Worm (Caenorhabditis elegans): ENCODE measurements around the gene timp-1.

DNA sequence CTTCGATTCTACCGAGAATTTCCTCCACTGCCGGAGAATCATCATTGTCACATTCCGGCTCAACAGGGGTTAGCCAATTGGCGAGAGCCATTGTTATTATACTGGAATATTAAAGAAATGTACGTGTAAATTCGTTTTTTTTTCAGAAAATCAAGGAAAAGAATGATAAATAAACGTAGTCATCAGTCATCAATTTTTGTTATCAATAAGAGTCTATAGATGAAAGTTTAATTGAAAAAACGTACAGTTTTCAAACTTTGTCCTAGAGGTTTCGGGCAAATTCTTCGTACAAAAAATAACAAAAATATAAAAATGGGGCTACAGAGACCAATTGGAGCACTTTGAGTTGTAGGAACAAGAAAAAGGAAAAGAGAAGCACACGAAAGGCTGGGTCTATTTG is 8.0 kb upstream of the timp-1 start, which contains the start of gene F20D6.11:
- TF ChIP-seq ama-1 (optimal IDR thresholded peaks at IDR 0.05) (no peak), tbx-37 (GFP tag; conservative IDR thresholded peaks at IDR 0.05) (no peak), ceh-13 (GFP tag; optimal IDR thresholded peaks at IDR 0.05) (no peak), tra-4 (tag; optimal IDR thresholded peaks at IDR 0.05) (no peak), flt-1 (GFP tag; IDR thresholded peaks at IDR 0.05) (no peak), hmg-4 (GFP tag; optimal IDR thresholded peaks at IDR 0.05) (no peak), scrt-1 (GFP tag; IDR thresholded peaks at IDR 0.05) (no peak), hnd-1 (tag; optimal IDR thresholded peaks at IDR 0.05) (no peak), ets-7 (tag; optimal IDR thresholded peaks at IDR 0.05) (no peak), B0310.2 (tag; optimal IDR thresholded peaks at IDR 0.05) (no peak), aly-1 (tag; optimal IDR thresholded peaks at IDR 0.05) (no peak), F13C5.2 (tag; optimal IDR thresholded peaks at IDR 0.05) (no peak), tbx-11 (GFP tag; IDR thresholded peaks at IDR 0.05) (no peak), pes-1 (GFP tag; IDR thresholded peaks at IDR 0.05) (no peak)
